Fruit fly (Drosophila melanogaster): ENCODE measurements around the gene Syx8.

Gene Syx8

dm6 chr3L:16582678-16583315, 4.1 kb downstream of the Syx8 start, which contains the start of gene Rpn12:
TSS of gene Rpn12 (plus strand) at chr3L:16583028.
- TF ChIP-seq Eip78C (GFP tag) (peak; percentile 80), spab (GFP tag; optimal IDR thresholded peaks at IDR 0.05) (no peak), Gug (GFP tag; IDR thresholded peaks at IDR 0.05) (0 out of 2 replicates have a peak, but pooled peaks have one; percentile 8), CG6276 (GFP tag; optimal IDR thresholded peaks at IDR 0.05) (no peak), CG6808 (GFP tag; optimal IDR thresholded peaks at IDR 0.05) (no peak), CG6854 (GFP tag; optimal IDR thresholded peaks at IDR 0.05) (no peak), salr (GFP tag; optimal IDR thresholded peaks at IDR 0.05) (no peak), acj6 (GFP tag; optimal IDR thresholded peaks at IDR 0.05) (peak; percentile 8), vri (GFP tag; optimal IDR thresholded peaks at IDR 0.05) (no peak), Ets96B (tag; optimal IDR thresholded peaks at IDR 0.05) (peak; percentile 17), Eip93F (GFP tag; optimal IDR thresholded peaks at IDR 0.05) (no peak), OdsH (GFP tag; optimal IDR thresholded peaks at IDR 0.05) (peak; percentile 23), CG16779 (tag; optimal IDR thresholded peaks at IDR 0.05) (no peak), CG4318 (GFP tag; optimal IDR thresholded peaks at IDR 0.05) (no peak), esn (GFP tag; optimal IDR thresholded peaks at IDR 0.05) (peak; percentile 47), CG10631 (GFP tag; optimal IDR thresholded peaks at IDR 0.05) (peak; percentile 41), cyc (GFP tag; optimal IDR thresholded peaks at IDR 0.05) (peak; percentile 42), CG8319 (GFP tag; optimal IDR thresholded peaks at IDR 0.05) (no peak), CG34406 (GFP tag; optimal IDR thresholded peaks at IDR 0.05) (peak; percentile 2), Ets21C (GFP tag; optimal IDR thresholded peaks at IDR 0.05) (no peak), CG7368 (GFP tag; optimal IDR thresholded peaks at IDR 0.05) (no peak), CG6163 (GFP tag; IDR thresholded peaks at IDR 0.05) (no peak), Hr38 (GFP tag; optimal IDR thresholded peaks at IDR 0.05) (no peak), Sox15 (GFP tag; optimal IDR thresholded peaks at IDR 0.05) (no peak), CG31627 (GFP tag; optimal IDR thresholded peaks at IDR 0.05) (peak; percentile 33), pdm3 (GFP tag; optimal IDR thresholded peaks at IDR 0.05) (no peak), ss (GFP tag; optimal IDR thresholded peaks at IDR 0.05) (no peak), CG11294 (GFP tag; IDR thresholded peaks at IDR 0.05) (no peak), eg (GFP tag; IDR thresholded peaks at IDR 0.05) (no peak), fkh (GFP tag; optimal IDR thresholded peaks at IDR 0.05) (no peak), CG11902 (GFP tag; optimal IDR thresholded peaks at IDR 0.05) (no peak), topi (GFP tag; optimal IDR thresholded peaks at IDR 0.05) (peak; percentile 25), Hr39 (GFP tag; optimal IDR thresholded peaks at IDR 0.05) (peak; percentile 45), Smox (GFP tag; optimal IDR thresholded peaks at IDR 0.05) (no peak), CG1621 (tag; optimal IDR thresholded peaks at IDR 0.05) (no peak), Sox14 (GFP tag; optimal IDR thresholded peaks at IDR 0.05) (peak; percentile 45), CG32006 (GFP tag; optimal IDR thresholded peaks at IDR 0.05) (peak; percentile 20), achi (GFP tag; optimal IDR thresholded peaks at IDR 0.05) (no peak), Hr4 (GFP tag; optimal IDR thresholded peaks at IDR 0.05) (peak; percentile 38), Lpt (GFP tag; optimal IDR thresholded peaks at IDR 0.05) (no peak), CG11762 (GFP tag; optimal IDR thresholded peaks at IDR 0.05; ENCODE audit: insufficient read depth) (no peak), lz (GFP tag; optimal IDR thresholded peaks at IDR 0.05) (peak; percentile 53), fd85E (GFP tag; optimal IDR thresholded peaks at IDR 0.05) (no peak), CG9139 (GFP tag; optimal IDR thresholded peaks at IDR 0.05) (no peak), net (GFP tag; optimal IDR thresholded peaks at IDR 0.05) (no peak), CG10669 (GFP tag; optimal IDR thresholded peaks at IDR 0.05) (no peak), CG6792 (GFP tag; optimal IDR thresholded peaks at IDR 0.05) (no peak), CG3032 (tag; optimal IDR thresholded peaks at IDR 0.05) (peak; percentile 38), dsx (GFP tag; optimal IDR thresholded peaks at IDR 0.05; ENCODE audit: poor library complexity, severe bottlenecking) (peak; percentile 3), CG15336 (GFP tag; IDR thresholded peaks at IDR 0.05) (0 out of 2 replicates have a peak, but pooled peaks have one; percentile 12), CG8119 (GFP tag; IDR thresholded peaks at IDR 0.05) (no peak), Sox102F (GFP tag; optimal IDR thresholded peaks at IDR 0.05) (no peak)

All from whole organism, prepupa.